Worm (Caenorhabditis elegans): ENCODE results near the gene C16C8.9.

ce11 chrII:3434893-3435503 lies 28.0 kb downstream of the C16C8.9 start:
- TF ChIP-seq nhr-90 (tag; optimal IDR thresholded peaks at IDR 0.05; ENCODE audit: poor library complexity) (no peak), aha-1 (tag; optimal IDR thresholded peaks at IDR 0.05) (no peak), aly-2 (tag; optimal IDR thresholded peaks at IDR 0.05) (no peak), ama-1 (optimal IDR thresholded peaks at IDR 0.05) (no peak), nhr-85 (tag) (no peak), unc-62 (GFP tag; optimal IDR thresholded peaks at IDR 0.05) (no peak), jun-1 (tag; optimal IDR thresholded peaks at IDR 0.05) (no peak)
